Fruit fly (Drosophila melanogaster) whole organism, embryonic: Measurements from ENCODE around the gene CG10550.
A peak's percentile ranks its signal among the peaks of the same experiment; 100 is the strongest.

Experiments
- Atf-2 ChIP-seq: fragments of 200-800 bp; sonication (Bioruptor generic); optimal IDR thresholded peaks from 2 replicates; lab custom pipeline; 2016; ENCODE audit warnings: missing biosample characterization, missing genetic modification characterization
- CG10209 ChIP-seq: fragments of 200-800 bp; sonication (Bioruptor generic); optimal IDR thresholded peaks from 3 replicates; lab custom pipeline; 2017; ENCODE audit warnings: missing biosample characterization, mild to moderate bottlenecking, missing genetic modification characterization, missing genetic modification reagents
- CG10959 ChIP-seq: fragments of 200-800 bp; sonication (Bioruptor generic); IDR thresholded peaks from 2 replicates; pipeline ENCODE4 v1.3.6; 2022; ENCODE audit warnings: missing biosample characterization, missing genetic modification characterization
- CG11504 ChIP-seq: fragments of 200-800 bp; sonication (Bioruptor generic); optimal IDR thresholded peaks from 3 replicates; lab custom pipeline; 2019; ENCODE audit warnings: missing biosample characterization, mild to moderate bottlenecking, missing genetic modification characterization, moderate library complexity
- CG13624 ChIP-seq: fragments of 200-800 bp; sonication (Bioruptor generic); optimal IDR thresholded peaks from 2 replicates; lab custom pipeline; 2016; ENCODE audit warnings: missing biosample characterization, missing genetic modification characterization
- CG17829 ChIP-seq: fragments of 200-800 bp; optimal IDR thresholded peaks from 2 replicates; lab custom pipeline; 2019; ENCODE audit warnings: missing biosample characterization, mild to moderate bottlenecking, missing genetic modification characterization, moderate library complexity
- CG18476 ChIP-seq: fragments of 200-800 bp; sonication (Bioruptor generic); optimal IDR thresholded peaks from 2 replicates; lab custom pipeline; 2016; ENCODE audit warnings: missing biosample characterization, mild to moderate bottlenecking, missing genetic modification characterization
- CG2875 ChIP-seq: fragments of 200-800 bp; sonication (Bioruptor generic); optimal IDR thresholded peaks from 2 replicates; lab custom pipeline; 2017; ENCODE audit warnings: missing biosample characterization, mild to moderate bottlenecking, missing genetic modification characterization, missing genetic modification reagents
- CG31365 ChIP-seq: fragments of 200-800 bp; sonication (Bioruptor generic); optimal IDR thresholded peaks from 2 replicates; lab custom pipeline; 2018; ENCODE audit warnings: missing biosample characterization, mild to moderate bottlenecking, missing genetic modification characterization
- CG32532 ChIP-seq: fragments of 200-800 bp; sonication (Bioruptor generic); IDR thresholded peaks from 2 replicates; pipeline ENCODE4 v1.3.6; 2022; ENCODE audit warnings: missing biosample characterization, missing genetic modification characterization
- CG3407 ChIP-seq: fragments of 200-800 bp; sonication (Bioruptor generic); optimal IDR thresholded peaks from 2 replicates; lab custom pipeline; 2018; ENCODE audit warnings: missing biosample characterization, mild to moderate bottlenecking, missing genetic modification characterization
- CG3847 ChIP-seq: fragments of 200-800 bp; sonication (Bioruptor generic); IDR thresholded peaks from 2 replicates; pipeline ENCODE4 v1.3.6; 2022; ENCODE audit warnings: missing biosample characterization, missing genetic modification characterization
- CG4617 ChIP-seq: fragments of 200-800 bp; sonication (Bioruptor generic); optimal IDR thresholded peaks from 3 replicates; lab custom pipeline; 2016; ENCODE audit warnings: missing biosample characterization, missing genetic modification characterization, borderline replicate concordance
- CG4707 ChIP-seq: fragments of 200-800 bp; sonication (Bioruptor generic); optimal IDR thresholded peaks from 2 replicates; lab custom pipeline; 2018; ENCODE audit warnings: missing biosample characterization, mild to moderate bottlenecking, missing genetic modification characterization, moderate library complexity
- CG4854 ChIP-seq: fragments of 200-800 bp; sonication (Bioruptor generic); optimal IDR thresholded peaks from 2 replicates; lab custom pipeline; 2016; ENCODE audit warnings: missing biosample characterization, missing genetic modification characterization, inconsistent platforms
- CG7928 ChIP-seq: fragments of 200-800 bp; sonication (Bioruptor generic); optimal IDR thresholded peaks from 2 replicates; lab custom pipeline; 2017; ENCODE audit warnings: missing biosample characterization, mild to moderate bottlenecking, missing genetic modification characterization
- CG8924 ChIP-seq: fragments of 200-800 bp; optimal IDR thresholded peaks from 3 replicates; lab custom pipeline; 2019; ENCODE audit warnings: missing biosample characterization, mild to moderate bottlenecking, missing genetic modification characterization, moderate library complexity
- CHES-1-like ChIP-seq: fragments of 200-800 bp; sonication (Bioruptor generic); optimal IDR thresholded peaks from 2 replicates; lab custom pipeline; 2016; ENCODE audit warnings: missing biosample characterization, missing genetic modification characterization
- Dip3 ChIP-seq: fragments of 200-800 bp; sonication (Bioruptor generic); optimal IDR thresholded peaks from 3 replicates; lab custom pipeline; 2016; ENCODE audit warnings: missing biosample characterization, missing genetic modification characterization
- Hey ChIP-seq: fragments of 200-800 bp; sonication (Bioruptor generic); optimal IDR thresholded peaks from 3 replicates; lab custom pipeline; 2018; ENCODE audit warnings: missing biosample characterization, mild to moderate bottlenecking, missing genetic modification characterization
- Lim3 ChIP-seq: fragments of 200-800 bp; sonication (Bioruptor generic); IDR thresholded peaks from 2 replicates; pipeline ENCODE4 v1.3.6; 2022; ENCODE audit warnings: missing biosample characterization, missing genetic modification characterization
- Meics ChIP-seq: fragments of 200-800 bp; sonication (Bioruptor generic); optimal IDR thresholded peaks from 2 replicates; lab custom pipeline; 2017; ENCODE audit warnings: missing biosample characterization, mild to moderate bottlenecking, missing genetic modification characterization
- Rfx ChIP-seq: fragments of 200-800 bp; sonication (Bioruptor generic); IDR thresholded peaks from 2 replicates; pipeline ENCODE4 v1.3.6; 2022; ENCODE audit warnings: missing biosample characterization, missing genetic modification characterization
- Sox102F ChIP-seq: fragments of 200-800 bp; sonication (Bioruptor generic); optimal IDR thresholded peaks from 2 replicates; lab custom pipeline; 2018; ENCODE audit warnings: missing biosample characterization, mild to moderate bottlenecking, missing genetic modification characterization, moderate library complexity
- Taf1 ChIP-seq: fragments of 200-800 bp; sonication (Bioruptor generic); IDR thresholded peaks from 2 replicates; pipeline ENCODE4 v1.3.6; 2022; ENCODE audit warnings: missing biosample characterization, missing genetic modification characterization
- YL-1 ChIP-seq: fragments of 200-800 bp; sonication (Bioruptor generic); optimal IDR thresholded peaks from 3 replicates; lab custom pipeline; 2017; ENCODE audit warnings: missing biosample characterization, mild to moderate bottlenecking, missing genetic modification characterization
- bab2 ChIP-seq: fragments of 200-800 bp; sonication (Bioruptor generic); optimal IDR thresholded peaks from 2 replicates; lab custom pipeline; 2016; ENCODE audit warnings: missing biosample characterization, missing genetic modification characterization
- crc ChIP-seq: fragments of 200-800 bp; sonication (Bioruptor generic); optimal IDR thresholded peaks from 2 replicates; lab custom pipeline; 2016; ENCODE audit warnings: missing biosample characterization, missing genetic modification characterization
- cwo ChIP-seq: fragments of 200-800 bp; sonication (Bioruptor generic); optimal IDR thresholded peaks from 3 replicates; lab custom pipeline; 2017; ENCODE audit warnings: missing biosample characterization, missing genetic modification characterization, mild to moderate bottlenecking, moderate library complexity, missing genetic modification reagents
- dan ChIP-seq: fragments of 200-800 bp; sonication (Bioruptor generic); IDR thresholded peaks from 2 replicates; pipeline ENCODE4 v1.3.6; 2022; ENCODE audit warnings: missing biosample characterization, missing genetic modification characterization
- dati ChIP-seq: fragments of 200-800 bp; sonication (Bioruptor generic); IDR thresholded peaks from 2 replicates; pipeline ENCODE4 v1.3.6; 2022; ENCODE audit warnings: missing biosample characterization, missing genetic modification characterization
- dpn ChIP-seq, 2 experiments: fragments of 200-800 bp; sonication (Bioruptor generic); optimal IDR thresholded peaks; 3 replicates each; lab custom pipeline; 2016; ENCODE audit warnings: missing biosample characterization in 2 of 2, missing genetic modification characterization in 2 of 2
- ewg ChIP-seq: fragments of 200-800 bp; sonication (Bioruptor generic); optimal IDR thresholded peaks from 3 replicates; lab custom pipeline; 2017; ENCODE audit warnings: mild to moderate bottlenecking, missing biosample characterization, missing genetic modification reagents, missing genetic modification characterization
- eyg ChIP-seq: fragments of 200-800 bp; sonication (Bioruptor generic); optimal IDR thresholded peaks from 3 replicates; lab custom pipeline; 2016; ENCODE audit warnings: missing biosample characterization, missing genetic modification characterization
- gcm ChIP-seq: fragments of 200-800 bp; sonication (Bioruptor generic); optimal IDR thresholded peaks from 2 replicates; lab custom pipeline; 2019; ENCODE audit warnings: missing biosample characterization, mild to moderate bottlenecking, missing genetic modification characterization, moderate library complexity
- ham ChIP-seq: fragments of 200-800 bp; sonication (Bioruptor generic); IDR thresholded peaks from 2 replicates; pipeline ENCODE4 v1.3.6; 2022; ENCODE audit warnings: missing biosample characterization, missing genetic modification characterization
- klu ChIP-seq: fragments of 200-800 bp; sonication (Bioruptor generic); IDR thresholded peaks from 2 replicates; pipeline ENCODE4 v1.3.6; 2022; ENCODE audit warnings: missing biosample characterization, missing genetic modification characterization
- lilli ChIP-seq: fragments of 200-800 bp; sonication (Bioruptor generic); optimal IDR thresholded peaks from 3 replicates; lab custom pipeline; 2016; ENCODE audit warnings: missing biosample characterization, missing genetic modification characterization
- lov ChIP-seq, 2 experiments: fragments of 200-800 bp in 1 of 2; fragments of >200 bp in 1 of 2; sonication (Bioruptor generic) in 1 of 2; IDR thresholded peaks in 1 of 2; optimal IDR thresholded peaks in 1 of 2; 2 replicates in 1 of 2; 3 replicates in 1 of 2; pipeline versions ENCODE4 v1.3.6 to Lab custom; 2017 to 2022; ENCODE audit warnings: missing biosample characterization in 1 of 2, missing genetic modification characterization in 1 of 2
- nmo ChIP-seq: fragments of 200-800 bp; sonication (Bioruptor generic); optimal IDR thresholded peaks from 2 replicates; lab custom pipeline; 2018; ENCODE audit warnings: missing biosample characterization, mild to moderate bottlenecking, missing genetic modification characterization, moderate library complexity
- prd ChIP-seq, 3 experiments: fragments of >200 bp in 2 of 3; fragments of 200-800 bp in 1 of 3; sonication (Bioruptor generic) in 1 of 3; optimal IDR thresholded peaks in 2 of 3; IDR thresholded peaks in 1 of 3; 2 replicates in 2 of 3; 3 replicates in 1 of 3; pipeline versions ENCODE4 v1.3.6 to Lab custom; 2017 to 2022; ENCODE audit warnings: missing biosample characterization in 1 of 3, missing genetic modification characterization in 1 of 3
- pros ChIP-seq: fragments of 200-800 bp; sonication (Bioruptor generic); optimal IDR thresholded peaks from 3 replicates; lab custom pipeline; 2019; ENCODE audit warnings: missing biosample characterization, mild to moderate bottlenecking, missing genetic modification characterization, moderate library complexity
- ranshi ChIP-seq: fragments of 200-800 bp; sonication (Bioruptor generic); IDR thresholded peaks from 2 replicates; pipeline ENCODE4 v1.3.6; 2022; ENCODE audit warnings: missing biosample characterization, missing genetic modification characterization
- sima ChIP-seq: fragments of 200-800 bp; sonication (Bioruptor generic); optimal IDR thresholded peaks from 2 replicates; lab custom pipeline; 2016; ENCODE audit warnings: missing biosample characterization, missing genetic modification characterization
- slp2 ChIP-seq: fragments of 200-800 bp; sonication (Bioruptor generic); optimal IDR thresholded peaks from 2 replicates; lab custom pipeline; 2016; ENCODE audit warnings: missing biosample characterization, missing genetic modification characterization
- stc ChIP-seq: fragments of 200-800 bp; sonication (Bioruptor generic); IDR thresholded peaks from 2 replicates; pipeline ENCODE4 v1.3.6; 2022; ENCODE audit warnings: missing biosample characterization, missing genetic modification characterization
- stwl ChIP-seq: fragments of 200-800 bp; sonication (Bioruptor generic); optimal IDR thresholded peaks from 3 replicates; lab custom pipeline; 2018; ENCODE audit warnings: missing biosample characterization, mild to moderate bottlenecking, missing genetic modification characterization, moderate library complexity
- tio ChIP-seq: fragments of 200-800 bp; sonication (Bioruptor generic); optimal IDR thresholded peaks from 2 replicates; lab custom pipeline; 2017; ENCODE audit warnings: missing biosample characterization, missing genetic modification characterization, inconsistent platforms
- trh ChIP-seq: fragments of 200-800 bp; sonication (Bioruptor generic); optimal IDR thresholded peaks from 2 replicates; lab custom pipeline; 2016; ENCODE audit warnings: missing biosample characterization, missing genetic modification characterization

CG10550 gene

DNA sequence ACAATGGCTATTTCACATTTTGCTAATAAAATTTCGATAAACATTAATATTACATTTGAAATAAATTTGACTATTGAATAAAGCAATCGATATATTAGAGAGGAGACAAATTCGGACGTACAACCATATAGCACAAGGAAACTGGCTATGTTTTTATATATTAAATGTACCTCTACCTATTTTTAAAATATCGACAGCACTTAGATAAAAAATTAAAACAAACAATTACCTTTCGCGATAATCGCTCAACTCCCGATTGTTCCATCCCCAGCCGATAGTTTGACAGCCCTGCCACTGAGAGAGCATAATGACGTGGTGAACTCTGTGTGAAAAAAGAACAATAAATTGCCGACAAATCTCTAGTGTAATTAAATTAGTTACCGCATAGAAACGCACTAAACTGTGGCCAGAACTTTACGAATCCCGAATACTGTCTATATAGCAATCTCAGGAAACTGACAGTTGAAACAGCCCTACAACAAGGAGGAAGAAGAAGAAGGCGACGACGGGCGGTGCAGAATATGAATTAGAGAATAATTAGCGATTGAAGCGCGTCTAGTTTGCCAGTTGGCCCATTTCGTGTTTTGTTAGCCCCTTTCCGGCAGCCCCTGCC lies 49.5 kb downstream of the CG10550 start, which contains the start of gene CG11857 (continued):
- TF ChIP-seq CG18476 (GFP tag; lab: Kevin White, UChicago) = peak; percentile 97
- TF ChIP-seq prd (optimal IDR thresholded peaks at IDR 0.05; lab: Kevin White, UChicago) = no peak
- peak; percentile 100 for TF ChIP-seq prd (GFP tag; IDR thresholded peaks at IDR 0.05; lab: Robert Waterston, UW)
- TF ChIP-seq pros = peak; percentile 8
- TF ChIP-seq CG13624 (GFP tag; lab: Kevin White, UChicago) = peak; percentile 99
- peak; percentile 98 for TF ChIP-seq CG8924
- peak; percentile 97 for TF ChIP-seq Atf-2
- TF ChIP-seq CHES-1-like (GFP tag; lab: Kevin White, UChicago) = peak; percentile 97
- peak; percentile 99 for TF ChIP-seq klu
- peak; percentile 95 for TF ChIP-seq dati (GFP tag; lab: Robert Waterston, UW)
- peak; percentile 82 for TF ChIP-seq CG4707 (GFP tag; lab: Kevin White, UChicago)
- peak; percentile 98 for TF ChIP-seq bab2
- peak; percentile 96 for TF ChIP-seq CG4854
- peak; percentile 96 for TF ChIP-seq ham (GFP tag; lab: Robert Waterston, UW)
- TF ChIP-seq nmo (GFP tag; lab: Kevin White, UChicago) = peak; percentile 99
- peak; percentile 98 to 99 for TF ChIP-seq dpn (GFP tag; optimal IDR thresholded peaks at IDR 0.05; lab: Kevin White, UChicago)
- TF ChIP-seq CG11504 (tag; lab: Kevin White, UChicago) = peak; percentile 95
- peak; percentile 97 for TF ChIP-seq dan
- TF ChIP-seq gcm (GFP tag; lab: Kevin White, UChicago) = peak; percentile 94
- peak; percentile 99 for TF ChIP-seq CG32532 (GFP tag; lab: Robert Waterston, UW)
- peak; percentile 96 for TF ChIP-seq slp2 (GFP tag; lab: Kevin White, UChicago)
- TF ChIP-seq CG4617 (GFP tag; lab: Kevin White, UChicago) = peak; percentile 99
- TF ChIP-seq crc (GFP tag; lab: Kevin White, UChicago) = peak; percentile 95
- peak; percentile 99 for TF ChIP-seq CG3847 (GFP tag; lab: Robert Waterston, UW)
- TF ChIP-seq Hey (tag; lab: Kevin White, UChicago) = peak; percentile 87
- peak; percentile 99 for TF ChIP-seq Rfx
- TF ChIP-seq lov (optimal IDR thresholded peaks at IDR 0.05; lab: Kevin White, UChicago) = no peak
- TF ChIP-seq lov (GFP tag; IDR thresholded peaks at IDR 0.05; lab: Robert Waterston, UW) = peak; percentile 98
- peak; percentile 96 for TF ChIP-seq Meics
- peak; percentile 92 for TF ChIP-seq ewg
- peak; percentile 95 for TF ChIP-seq Lim3 (GFP tag; lab: Robert Waterston, UW)
- peak; percentile 97 for TF ChIP-seq trh
- peak; percentile 98 for TF ChIP-seq stc (GFP tag; lab: Robert Waterston, UW)
- TF ChIP-seq stwl (tag; lab: Kevin White, UChicago) = peak; percentile 91
- TF ChIP-seq tio = no peak
- TF ChIP-seq cwo (GFP tag; lab: Kevin White, UChicago) = peak; percentile 90
- peak; percentile 98 for TF ChIP-seq CG7928
- peak; percentile 99 for TF ChIP-seq ranshi
- TF ChIP-seq Dip3 = peak; percentile 97
- TF ChIP-seq Sox102F = peak; percentile 98
- TF ChIP-seq eyg = peak; percentile 94
- peak; percentile 99 for TF ChIP-seq CG10959 (GFP tag; lab: Robert Waterston, UW)
- TF ChIP-seq CG3407 (GFP tag; lab: Kevin White, UChicago) = peak; percentile 94
- TF ChIP-seq lilli = peak; percentile 99
- TF ChIP-seq CG2875 (GFP tag; lab: Kevin White, UChicago) = peak; percentile 90
- peak; percentile 97 for TF ChIP-seq Taf1 (GFP tag; lab: Robert Waterston, UW)
- peak; percentile 98 for TF ChIP-seq CG17829
- TF ChIP-seq YL-1 = peak; percentile 97
- TF ChIP-seq sima = peak; percentile 90
- TF ChIP-seq CG10209 (GFP tag; lab: Kevin White, UChicago) = peak; percentile 97
- peak; percentile 83 for TF ChIP-seq CG31365 (tag; lab: Kevin White, UChicago)
